Worm (Caenorhabditis elegans): ENCODE results near the gene str-136.
A peak's percentile ranks its signal among the peaks of the same experiment; 100 is the strongest.

The str-136 gene

DNA sequence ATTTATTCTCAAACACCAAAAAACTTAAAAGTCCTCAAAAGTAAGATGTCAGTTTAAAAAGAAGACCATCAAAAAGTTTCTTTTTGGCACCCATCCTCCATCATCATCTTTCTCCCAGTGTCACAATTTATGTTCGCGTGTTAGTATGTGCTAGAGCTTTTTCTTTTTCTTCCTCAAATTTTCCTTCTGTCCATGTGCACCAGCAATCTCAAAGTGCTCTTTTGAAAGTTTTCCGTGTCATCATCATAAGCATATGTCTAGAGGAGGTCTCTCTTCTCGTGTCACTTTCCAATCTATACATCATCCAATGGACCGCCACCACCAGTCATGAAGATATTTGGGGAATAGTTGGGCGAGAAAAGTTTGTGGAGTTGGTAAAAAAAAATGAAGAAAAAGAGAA, 27.7 kb downstream of the str-136 start:
- TF ChIP-seq lin-14 (GFP tag; optimal IDR thresholded peaks at IDR 0.05) (peak; percentile 52), mab-9 (GFP tag; IDR thresholded peaks at IDR 0.05) (0 out of 2 replicates have a peak, but pooled peaks have one; percentile 14), C16A3.4 (tag; optimal IDR thresholded peaks at IDR 0.05) (no peak), ces-1 (GFP tag; optimal IDR thresholded peaks at IDR 0.05) (no peak), unc-86 (tag; optimal IDR thresholded peaks at IDR 0.05) (no peak)

DNA sequence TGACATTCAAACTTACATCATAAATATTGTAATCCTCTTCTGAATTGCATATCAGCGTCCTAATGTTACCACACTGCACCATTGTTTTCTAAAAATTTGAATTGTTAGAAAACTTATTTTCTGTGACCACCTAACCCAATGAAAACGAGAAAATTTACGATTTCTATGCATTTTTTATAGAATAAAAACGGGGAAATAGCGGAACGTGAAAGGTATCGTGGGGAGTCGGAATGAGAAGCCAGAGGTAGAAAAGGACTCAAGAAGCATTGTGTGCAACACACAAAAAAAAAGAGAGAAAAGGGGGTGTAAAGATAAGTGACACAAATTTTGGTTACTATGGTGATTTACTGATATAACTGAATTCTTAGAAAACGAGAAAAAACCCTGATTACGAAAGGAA, 28.5 kb downstream of the str-136 start, which contains the start of gene C16D9.6:
TSS of gene C16D9.6 (minus strand) at position 101 of the 400 bp plus-strand sequence.
- TF ChIP-seq unc-86 (tag; optimal IDR thresholded peaks at IDR 0.05) (no peak), elt-2 (tag; optimal IDR thresholded peaks at IDR 0.05) (no peak), fkh-8 (tag; optimal IDR thresholded peaks at IDR 0.05) (peak; percentile 77), nhr-71 (tag; optimal IDR thresholded peaks at IDR 0.05) (peak; percentile 43), dsc-1 (tag; optimal IDR thresholded peaks at IDR 0.05) (peak; percentile 8), mef-2 (tag; optimal IDR thresholded peaks at IDR 0.05) (no peak)

- TF ChIP-seq nhr-237 (tag; optimal IDR thresholded peaks at IDR 0.05) (no peak), ets-5 (GFP tag; IDR thresholded peaks at IDR 0.05) (no peak), alr-1 (tag; optimal IDR thresholded peaks at IDR 0.05; ENCODE audit: borderline replicate concordance) (no peak), egl-13 (tag; optimal IDR thresholded peaks at IDR 0.05) (no peak), ceh-82 (tag; optimal IDR thresholded peaks at IDR 0.05) (peak; percentile 47 to 55 (median 54)), vab-15 (tag; optimal IDR thresholded peaks at IDR 0.05) (no peak), C16A3.4 (tag; optimal IDR thresholded peaks at IDR 0.05) (peak; percentile 13), lir-3 (tag; optimal IDR thresholded peaks at IDR 0.05; ENCODE audit: poor library complexity) (peak; percentile 23), tbx-2 (tag; optimal IDR thresholded peaks at IDR 0.05) (peak; percentile 59), rnt-1 (tag; optimal IDR thresholded peaks at IDR 0.05) (peak; percentile 95), snu-23 (GFP tag; optimal IDR thresholded peaks at IDR 0.05) (peak; percentile 81), C04F5.9 (tag; optimal IDR thresholded peaks at IDR 0.05) (peak; percentile 19), ceh-8 (GFP tag; optimal IDR thresholded peaks at IDR 0.05) (no peak), mep-1 (tag; optimal IDR thresholded peaks at IDR 0.05) (peak; percentile 68), fkh-8 (tag; optimal IDR thresholded peaks at IDR 0.05) (no peak), unc-30 (tag; optimal IDR thresholded peaks at IDR 0.05) (no peak), lsy-2 (tag; optimal IDR thresholded peaks at IDR 0.05) (peak; percentile 18 to 70), mab-9 (GFP tag; IDR thresholded peaks at IDR 0.05) (0 out of 2 replicates have a peak, but pooled peaks have one; percentile 26), nhr-11 (tag; optimal IDR thresholded peaks at IDR 0.05) (no peak), lin-13 (GFP tag; optimal IDR thresholded peaks at IDR 0.05) (peak; percentile 61), lin-39 (tag; optimal IDR thresholded peaks at IDR 0.05) (peak; percentile 81), elt-3 (tag; optimal IDR thresholded peaks at IDR 0.05) (peak in 3 of 6 experiments; percentile 50 to 76 (median 67)), sox-4 (tag; optimal IDR thresholded peaks at IDR 0.05) (no peak), dpl-1 (GFP tag; optimal IDR thresholded peaks at IDR 0.05) (peak in 2 of 3 experiments; percentile 19 to 24), swsn-7 (tag; optimal IDR thresholded peaks at IDR 0.05) (peak; percentile 86), elt-2 (tag; optimal IDR thresholded peaks at IDR 0.05) (peak; percentile 90), unc-86 (tag; optimal IDR thresholded peaks at IDR 0.05) (no peak), tlp-1 (tag; optimal IDR thresholded peaks at IDR 0.05) (no peak), unc-98 (GFP tag; IDR thresholded peaks at IDR 0.05) (no peak), efl-1 (optimal IDR thresholded peaks at IDR 0.05) (peak; percentile 38 to 66), efl-1 (GFP tag; optimal IDR thresholded peaks at IDR 0.05 in 1 of 2) (peak in 1 of 2 experiments; percentile 97), fkh-4 (tag; optimal IDR thresholded peaks at IDR 0.05; ENCODE audit: borderline replicate concordance) (peak; percentile 18), mef-2 (tag; optimal IDR thresholded peaks at IDR 0.05) (no peak), fos-1 (tag; optimal IDR thresholded peaks at IDR 0.05) (peak; percentile 71), snpc-4 (tag; optimal IDR thresholded peaks at IDR 0.05) (peak; percentile 99), dsc-1 (tag; optimal IDR thresholded peaks at IDR 0.05) (peak; percentile 67), nhr-85 (tag) (peak; percentile 92), nhr-77 (tag; optimal IDR thresholded peaks at IDR 0.05) (peak; percentile 79), nhr-76 (tag; optimal IDR thresholded peaks at IDR 0.05) (peak; percentile 6), isw-1 (GFP tag; IDR thresholded peaks at IDR 0.05) (no peak), sup-37 (GFP tag; optimal IDR thresholded peaks at IDR 0.05) (peak; percentile 34), ama-1 (optimal IDR thresholded peaks at IDR 0.05) (peak; percentile 90), zip-4 (GFP tag; optimal IDR thresholded peaks at IDR 0.05) (peak; percentile 58)
These were observed 31.2 kb downstream of the str-136 start for ce11 chrV:8247311-8248105.

Measured in whole organism, L1 larva.